Fruit fly (Drosophila melanogaster) whole organism, embryonic: ENCODE data around the gene CG10195.
A peak's percentile ranks its signal among the peaks of the same experiment; 100 is the strongest.

Experiments used
- ATbp ChIP-seq: fragments of 200-800 bp; sonication (Bioruptor generic); optimal IDR thresholded peaks from 2 replicates; lab custom pipeline; 2017; ENCODE audit warnings: missing biosample characterization, mild to moderate bottlenecking, missing genetic modification characterization, missing genetic modification reagents
- B-H2 ChIP-seq: fragments of 200-800 bp; sonication (Bioruptor generic); optimal IDR thresholded peaks from 2 replicates; lab custom pipeline; 2018; ENCODE audit warnings: missing biosample characterization, mild to moderate bottlenecking, missing genetic modification characterization
- BEAF-32 ChIP-seq: fragments of 200-800 bp; sonication (Bioruptor generic); optimal IDR thresholded peaks from 3 replicates; lab custom pipeline; 2017; ENCODE audit warnings: missing biosample characterization, missing genetic modification characterization, mild to moderate bottlenecking, moderate library complexity, missing genetic modification reagents
- CG1024 ChIP-seq: fragments of 200-800 bp; sonication (Bioruptor generic); IDR thresholded peaks from 2 replicates; pipeline ENCODE4 v1.3.6; 2022; ENCODE audit warnings: missing biosample characterization, missing genetic modification characterization
- CG10959 ChIP-seq: fragments of 200-800 bp; sonication (Bioruptor generic); IDR thresholded peaks from 2 replicates; pipeline ENCODE4 v1.3.6; 2022; ENCODE audit warnings: missing biosample characterization, missing genetic modification characterization
- CG11085 ChIP-seq: fragments of 200-800 bp; sonication (Bioruptor generic); IDR thresholded peaks from 2 replicates; pipeline ENCODE4 v1.3.6; 2022; ENCODE audit warnings: missing biosample characterization, missing genetic modification characterization
- CG11093 ChIP-seq: fragments of 200-800 bp; sonication (Bioruptor generic); IDR thresholded peaks from 3 replicates; pipeline ENCODE4 v1.3.6; 2022; ENCODE audit warnings: missing biosample characterization, missing genetic modification characterization
- CG11456 ChIP-seq: fragments of 200-800 bp; sonication (Bioruptor generic); IDR thresholded peaks from 3 replicates; pipeline ENCODE4 v1.3.6; 2022; ENCODE audit warnings: missing biosample characterization, missing genetic modification characterization
- CG11696 ChIP-seq: fragments of 200-800 bp; sonication (Bioruptor generic); IDR thresholded peaks from 2 replicates; pipeline ENCODE4 v1.3.6; 2022; ENCODE audit warnings: missing biosample characterization, missing genetic modification characterization
- CG13296 ChIP-seq: fragments of 200-800 bp; sonication (Bioruptor generic); optimal IDR thresholded peaks from 3 replicates; lab custom pipeline; 2018; ENCODE audit warnings: missing biosample characterization, mild to moderate bottlenecking, missing genetic modification characterization
- CG14014 ChIP-seq: fragments of 200-800 bp; sonication (Bioruptor generic); IDR thresholded peaks from 2 replicates; pipeline ENCODE4 v1.3.6; 2022; ENCODE audit warnings: missing biosample characterization, missing genetic modification characterization
- CG14860 ChIP-seq: fragments of 200-800 bp; sonication (Bioruptor generic); IDR thresholded peaks from 3 replicates; pipeline ENCODE4 v1.3.6; 2022; ENCODE audit warnings: missing biosample characterization, missing genetic modification characterization; ENCODE audit not compliant: partially characterized antibody
- CG1529 ChIP-seq: fragments of 200-800 bp; sonication (Bioruptor generic); optimal IDR thresholded peaks from 3 replicates; lab custom pipeline; 2018; ENCODE audit warnings: missing biosample characterization, missing genetic modification characterization
- CG1603 ChIP-seq: fragments of 200-800 bp; sonication (Bioruptor generic); optimal IDR thresholded peaks from 2 replicates; lab custom pipeline; 2019; ENCODE audit warnings: missing biosample characterization, mild to moderate bottlenecking, missing genetic modification characterization, moderate library complexity
- CG17359 ChIP-seq: fragments of 200-800 bp; sonication (Bioruptor generic); optimal IDR thresholded peaks from 3 replicates; lab custom pipeline; 2018; ENCODE audit warnings: missing biosample characterization, mild to moderate bottlenecking, missing genetic modification characterization, moderate library complexity
- CG17568 ChIP-seq: fragments of 200-800 bp; sonication (Bioruptor generic); optimal IDR thresholded peaks from 2 replicates; lab custom pipeline; 2018; ENCODE audit warnings: missing biosample characterization, mild to moderate bottlenecking, missing genetic modification characterization, moderate library complexity
- CG2129 ChIP-seq: fragments of 200-800 bp; sonication (Bioruptor generic); IDR thresholded peaks from 2 replicates; pipeline ENCODE4 v1.3.6; 2022; ENCODE audit warnings: missing biosample characterization, missing genetic modification characterization; ENCODE audit not compliant: partially characterized antibody
- CG2889 ChIP-seq: fragments of 200-800 bp; sonication (Bioruptor generic); IDR thresholded peaks from 3 replicates; pipeline ENCODE4 v1.3.6; 2022; ENCODE audit warnings: missing biosample characterization, missing genetic modification characterization
- CG30431 ChIP-seq: fragments of 200-800 bp; sonication (Bioruptor generic); optimal IDR thresholded peaks from 2 replicates; lab custom pipeline; 2017; ENCODE audit warnings: missing biosample characterization, missing genetic modification characterization
- CG4424 ChIP-seq: fragments of 200-800 bp; sonication (Bioruptor generic); optimal IDR thresholded peaks from 3 replicates; lab custom pipeline; 2016; ENCODE audit warnings: missing biosample characterization, missing genetic modification characterization
- CG4854 ChIP-seq: fragments of 200-800 bp; sonication (Bioruptor generic); optimal IDR thresholded peaks from 2 replicates; lab custom pipeline; 2016; ENCODE audit warnings: missing biosample characterization, missing genetic modification characterization, inconsistent platforms
- CG5245 ChIP-seq: fragments of 200-800 bp; sonication (Bioruptor generic); optimal IDR thresholded peaks from 3 replicates; lab custom pipeline; 2016; ENCODE audit warnings: missing biosample characterization, missing genetic modification characterization
- CG6254 ChIP-seq: fragments of 200-800 bp; sonication (Bioruptor generic); optimal IDR thresholded peaks from 3 replicates; lab custom pipeline; 2017; ENCODE audit warnings: mild to moderate bottlenecking, missing biosample characterization, missing genetic modification reagents, missing genetic modification characterization
- CG6683 ChIP-seq: fragments of 200-800 bp; sonication (Bioruptor generic); optimal IDR thresholded peaks from 2 replicates; lab custom pipeline; 2017; ENCODE audit warnings: missing biosample characterization, mild to moderate bottlenecking, missing genetic modification characterization, missing genetic modification reagents
- CG8765 ChIP-seq: fragments of 200-800 bp; sonication (Bioruptor generic); IDR thresholded peaks from 2 replicates; pipeline ENCODE4 v1.3.6; 2022; ENCODE audit warnings: missing biosample characterization, missing genetic modification characterization
- ERR ChIP-seq: fragments of 200-800 bp; sonication (Bioruptor generic); optimal IDR thresholded peaks from 2 replicates; lab custom pipeline; 2016; ENCODE audit warnings: missing biosample characterization, missing genetic modification characterization
- HLH54F ChIP-seq: fragments of 200-800 bp; sonication (Bioruptor generic); optimal IDR thresholded peaks from 3 replicates; lab custom pipeline; 2016; ENCODE audit warnings: missing biosample characterization, missing genetic modification characterization
- Hr51 ChIP-seq, 2 experiments: fragments of 200-800 bp; sonication (Bioruptor generic); optimal IDR thresholded peaks; 2 replicates in 1 of 2; 3 replicates in 1 of 2; lab custom pipeline; 2016 to 2018; ENCODE audit warnings: missing biosample characterization in 2 of 2, missing genetic modification characterization in 2 of 2, mild to moderate bottlenecking in 1 of 2, moderate library complexity in 1 of 2
- Max ChIP-seq: fragments of 200-800 bp; sonication (Bioruptor generic); optimal IDR thresholded peaks from 2 replicates; lab custom pipeline; 2016; ENCODE audit warnings: missing biosample characterization, mild to moderate bottlenecking, missing genetic modification characterization
- Sox102F ChIP-seq: fragments of 200-800 bp; sonication (Bioruptor generic); optimal IDR thresholded peaks from 2 replicates; lab custom pipeline; 2018; ENCODE audit warnings: missing biosample characterization, mild to moderate bottlenecking, missing genetic modification characterization, moderate library complexity
- Ssrp ChIP-seq: fragments of 200-800 bp; sonication (Bioruptor generic); optimal IDR thresholded peaks from 2 replicates; lab custom pipeline; 2018; ENCODE audit warnings: missing biosample characterization, mild to moderate bottlenecking, missing genetic modification characterization, moderate library complexity
- Xbp1 ChIP-seq: fragments of 200-800 bp; sonication (Bioruptor generic); optimal IDR thresholded peaks from 3 replicates; lab custom pipeline; 2016; ENCODE audit warnings: missing biosample characterization, mild to moderate bottlenecking, missing genetic modification characterization
- ab ChIP-seq: fragments of 200-800 bp; sonication (Bioruptor generic); optimal IDR thresholded peaks from 2 replicates; lab custom pipeline; 2016; ENCODE audit warnings: missing biosample characterization, missing genetic modification characterization
- az2 ChIP-seq: fragments of 200-800 bp; sonication (Bioruptor generic); optimal IDR thresholded peaks from 3 replicates; lab custom pipeline; 2016; ENCODE audit warnings: missing biosample characterization, missing genetic modification characterization
- br ChIP-seq: fragments of >200 bp; optimal IDR thresholded peaks from 2 replicates; lab custom pipeline; 2017
- ci ChIP-seq: fragments of 200-800 bp; sonication (Bioruptor generic); IDR thresholded peaks from 3 replicates; pipeline ENCODE4 v1.3.6; 2022; ENCODE audit warnings: missing biosample characterization, missing genetic modification characterization
- dimm ChIP-seq: fragments of 200-800 bp; sonication (Bioruptor generic); IDR thresholded peaks from 2 replicates; pipeline ENCODE4 v1.3.6; 2022; ENCODE audit warnings: missing biosample characterization, missing genetic modification characterization
- dysf ChIP-seq: fragments of 200-800 bp; sonication (Bioruptor generic); IDR thresholded peaks from 3 replicates; pipeline ENCODE4 v1.3.6; 2022; ENCODE audit warnings: missing biosample characterization, missing genetic modification characterization
- grn ChIP-seq: fragments of 200-800 bp; sonication (Bioruptor generic); optimal IDR thresholded peaks from 3 replicates; lab custom pipeline; 2017; ENCODE audit warnings: missing biosample characterization, missing genetic modification characterization
- her ChIP-seq: fragments of 200-800 bp; sonication (Bioruptor generic); optimal IDR thresholded peaks from 2 replicates; lab custom pipeline; 2016; ENCODE audit warnings: missing biosample characterization, missing genetic modification characterization
- ind ChIP-seq: fragments of 200-800 bp; sonication (Bioruptor generic); optimal IDR thresholded peaks from 3 replicates; lab custom pipeline; 2016; ENCODE audit warnings: missing biosample characterization, missing genetic modification characterization
- kah ChIP-seq: fragments of 200-800 bp; sonication (Bioruptor generic); optimal IDR thresholded peaks from 2 replicates; lab custom pipeline; 2018; ENCODE audit warnings: missing biosample characterization, mild to moderate bottlenecking, missing genetic modification characterization
- odd ChIP-seq: fragments of 200-800 bp; sonication (Bioruptor generic); optimal IDR thresholded peaks from 2 replicates; lab custom pipeline; 2017; ENCODE audit warnings: missing biosample characterization, mild to moderate bottlenecking, missing genetic modification characterization
- pum ChIP-seq: fragments of 200-800 bp; sonication (Bioruptor generic); optimal IDR thresholded peaks from 2 replicates; lab custom pipeline; 2016; ENCODE audit warnings: missing biosample characterization, missing genetic modification characterization
- slbo ChIP-seq: fragments of 200-800 bp; sonication (Bioruptor generic); IDR thresholded peaks from 2 replicates; pipeline ENCODE4 v1.3.6; 2022; ENCODE audit warnings: missing biosample characterization, missing genetic modification characterization
- trem ChIP-seq: fragments of 200-800 bp; optimal IDR thresholded peaks from 3 replicates; lab custom pipeline; 2019; ENCODE audit warnings: missing biosample characterization, mild to moderate bottlenecking, missing genetic modification characterization, moderate library complexity
- vnd ChIP-seq: fragments of 200-800 bp; sonication (Bioruptor generic); IDR thresholded peaks from 3 replicates; pipeline ENCODE4 v1.3.6; 2022; ENCODE audit warnings: missing biosample characterization, missing genetic modification characterization; ENCODE audit not compliant: partially characterized antibody
- wdn ChIP-seq: fragments of 200-800 bp; sonication (Bioruptor generic); IDR thresholded peaks from 2 replicates; pipeline ENCODE4 v1.3.6; 2022; ENCODE audit warnings: missing biosample characterization, missing genetic modification characterization
- zfh1 ChIP-seq: fragments of 200-800 bp; sonication (Bioruptor generic); IDR thresholded peaks from 3 replicates; pipeline ENCODE4 v1.3.6; 2022; ENCODE audit warnings: missing biosample characterization, missing genetic modification characterization
- zfh2 ChIP-seq: fragments of 200-800 bp; sonication (Bioruptor generic); optimal IDR thresholded peaks from 2 replicates; lab custom pipeline; 2016; ENCODE audit warnings: missing biosample characterization, missing genetic modification characterization

Gene CG10195

dm6 chr2L:19517154-19517814 is 32.8 kb upstream of the CG10195 start, which contains the start of gene Hasp (continued):
- peak; percentile 4 for TF ChIP-seq BEAF-32 (GFP tag; lab: Kevin White, UChicago)
- peak in 1 of 2 experiments; percentile 70 for TF ChIP-seq Hr51 (GFP tag; optimal IDR thresholded peaks at IDR 0.05; lab: Kevin White, UChicago)
- TF ChIP-seq CG17359 = peak; percentile 70
- TF ChIP-seq CG6683 (GFP tag; lab: Kevin White, UChicago) = peak; percentile 10
- TF ChIP-seq CG10959 (GFP tag; lab: Robert Waterston, UW) = no peak
- peak; percentile 51 for TF ChIP-seq Max (GFP tag; lab: Kevin White, UChicago)
- TF ChIP-seq CG8765 = no peak
- TF ChIP-seq vnd = peak; percentile 74
- TF ChIP-seq CG1024 (GFP tag; lab: Robert Waterston, UW) = peak; percentile 3; the same call in 1 of the 2 replicates
- peak; percentile 53 for TF ChIP-seq CG6254 (GFP tag; lab: Kevin White, UChicago)
- peak; percentile 28 for TF ChIP-seq kah (GFP tag; lab: Kevin White, UChicago)
- TF ChIP-seq br (lab: Kevin White, UChicago) = no peak
- no peak for TF ChIP-seq ab
- peak; percentile 33 for TF ChIP-seq trem
- TF ChIP-seq CG14860 (GFP tag; lab: Robert Waterston, UW) = peak; percentile 83
- TF ChIP-seq ATbp (GFP tag; lab: Kevin White, UChicago) = peak; percentile 44
- TF ChIP-seq CG2129 = no peak
- TF ChIP-seq dimm (GFP tag; lab: Robert Waterston, UW) = no peak
- peak; percentile 63; the same call in 1 of the 2 replicates for TF ChIP-seq CG14014
- TF ChIP-seq zfh2 = no peak
- TF ChIP-seq CG1603 (tag; lab: Kevin White, UChicago) = peak; percentile 37
- no peak for TF ChIP-seq CG11093 (GFP tag; lab: Robert Waterston, UW)
- no peak for TF ChIP-seq CG2889 (GFP tag; lab: Robert Waterston, UW)
- peak; percentile 59 for TF ChIP-seq slbo (GFP tag; lab: Robert Waterston, UW)
- no peak for TF ChIP-seq CG17568 (GFP tag; lab: Kevin White, UChicago)
- TF ChIP-seq CG1529 = no peak
- TF ChIP-seq CG5245 (GFP tag; lab: Kevin White, UChicago) = peak; percentile 24
- TF ChIP-seq CG11085 (GFP tag; lab: Robert Waterston, UW) = no peak
- no peak for TF ChIP-seq CG30431 (GFP tag; lab: Kevin White, UChicago)
- TF ChIP-seq pum (GFP tag; lab: Kevin White, UChicago) = no peak
- no peak for TF ChIP-seq CG4854
- TF ChIP-seq zfh1 (GFP tag; lab: Robert Waterston, UW) = peak; percentile 79
- TF ChIP-seq her (GFP tag; lab: Kevin White, UChicago) = no peak
- peak; percentile 46 for TF ChIP-seq CG4424 (GFP tag; lab: Kevin White, UChicago)
- peak; percentile 60; the same call in 2 of the 3 replicates for TF ChIP-seq CG11456 (GFP tag; lab: Robert Waterston, UW)
- TF ChIP-seq Xbp1 (GFP tag; lab: Kevin White, UChicago) = peak; percentile 52
- TF ChIP-seq ci (GFP tag; lab: Robert Waterston, UW) = peak; percentile 71; the same call in 2 of the 3 replicates
- peak; percentile 64 for TF ChIP-seq az2 (GFP tag; lab: Kevin White, UChicago)
- no peak for TF ChIP-seq grn (GFP tag; lab: Kevin White, UChicago)
- TF ChIP-seq Sox102F (GFP tag; lab: Kevin White, UChicago) = no peak
- TF ChIP-seq ind (GFP tag; lab: Kevin White, UChicago) = peak; percentile 62
- peak; percentile 37 for TF ChIP-seq CG13296 (GFP tag; lab: Kevin White, UChicago)
- TF ChIP-seq wdn (GFP tag; lab: Robert Waterston, UW) = no peak
- peak; percentile 5 for TF ChIP-seq B-H2 (GFP tag; lab: Kevin White, UChicago)
- TF ChIP-seq ERR (GFP tag; lab: Kevin White, UChicago) = no peak
- TF ChIP-seq CG11696 (GFP tag; lab: Robert Waterston, UW) = no peak
- TF ChIP-seq HLH54F (GFP tag; lab: Kevin White, UChicago) = no peak
- TF ChIP-seq odd (GFP tag; lab: Kevin White, UChicago) = no peak
- peak; percentile 58; the same call in 1 of the 3 replicates for TF ChIP-seq dysf
- peak; percentile 46 for TF ChIP-seq Ssrp
